Fruit fly (Drosophila melanogaster) Kc167 (cell line): Measurements from ENCODE around the gene RpL14.

Source experiments
- Sin3A ChIP-seq: fragments of >200 bp; optimal IDR thresholded peaks from 2 replicates; lab custom pipeline; 2018; ENCODE audit warnings: missing external identifiers
- h ChIP-seq: fragments of >200 bp; optimal IDR thresholded peaks from 3 replicates; lab custom pipeline; 2018; ENCODE audit warnings: missing external identifiers
- insv ChIP-seq: fragments of >200 bp; optimal IDR thresholded peaks from 3 replicates; lab custom pipeline; 2018; ENCODE audit warnings: missing external identifiers
- psq ChIP-seq: fragments of >200 bp; optimal IDR thresholded peaks from 2 replicates; lab custom pipeline; 2017; ENCODE audit warnings: missing external identifiers

- TF ChIP-seq psq (lab: Kevin White, UChicago) (no peak), Sin3A (lab: Kevin White, UChicago) (no peak), h (lab: Kevin White, UChicago) (no peak), insv (lab: Kevin White, UChicago) (no peak)
Observed at dm6 chr3L:8643810-8644552, 43.2 kb downstream of the RpL14 start.
